Fruit fly (Drosophila melanogaster): ENCODE data around the gene Akap200.

The Akap200 gene

dm6 chr2L:8365701-8366643 is 49.5 kb upstream of the Akap200 start, which contains the start of gene Pp2A-29B (continued):
- peak; percentile 7 for TF ChIP-seq CG4328 (GFP tag; optimal IDR thresholded peaks at IDR 0.05)
- peak; percentile 38 for TF ChIP-seq CG4424 (GFP tag; optimal IDR thresholded peaks at IDR 0.05)
- no peak for TF ChIP-seq CG14050 (GFP tag; IDR thresholded peaks at IDR 0.05)
- TF ChIP-seq salm (tag; optimal IDR thresholded peaks at IDR 0.05): no peak
- TF ChIP-seq gcm (GFP tag; optimal IDR thresholded peaks at IDR 0.05): no peak
- TF ChIP-seq sisA (GFP tag; IDR thresholded peaks at IDR 0.05): no peak
- TF ChIP-seq CG8765 (GFP tag; IDR thresholded peaks at IDR 0.05): no peak
- TF ChIP-seq pnt (GFP tag; optimal IDR thresholded peaks at IDR 0.05): no peak
- peak; percentile 74 for TF ChIP-seq CG17186 (GFP tag; optimal IDR thresholded peaks at IDR 0.05)
- TF ChIP-seq Xbp1 (GFP tag; optimal IDR thresholded peaks at IDR 0.05): peak; percentile 39
- no peak for TF ChIP-seq Six4 (GFP tag; optimal IDR thresholded peaks at IDR 0.05)
- no peak for TF ChIP-seq grn (GFP tag; optimal IDR thresholded peaks at IDR 0.05)
- no peak for TF ChIP-seq Atf6 (GFP tag; IDR thresholded peaks at IDR 0.05)
- TF ChIP-seq prd (optimal IDR thresholded peaks at IDR 0.05): no peak
- TF ChIP-seq prd (GFP tag; IDR thresholded peaks at IDR 0.05): peak; percentile 24; the same call in 1 of the 3 replicates
- TF ChIP-seq scrt (GFP tag; optimal IDR thresholded peaks at IDR 0.05): peak; percentile 22
- no peak for TF ChIP-seq Spps (tag; optimal IDR thresholded peaks at IDR 0.05)
- TF ChIP-seq BEAF-32 (GFP tag; optimal IDR thresholded peaks at IDR 0.05): peak; percentile 100
- no peak for TF ChIP-seq CG9876 (GFP tag; optimal IDR thresholded peaks at IDR 0.05)
- no peak for TF ChIP-seq Dfd (GFP tag; optimal IDR thresholded peaks at IDR 0.05)
- TF ChIP-seq Doc3 (GFP tag; IDR thresholded peaks at IDR 0.05; ENCODE audit: partially characterized antibody): peak; percentile 99
- TF ChIP-seq yki (optimal IDR thresholded peaks at IDR 0.05): no peak
- TF ChIP-seq CG33213 (GFP tag; optimal IDR thresholded peaks at IDR 0.05): no peak
- TF ChIP-seq NC2β (GFP tag; optimal IDR thresholded peaks at IDR 0.05): no peak
- TF ChIP-seq psq (GFP tag; optimal IDR thresholded peaks at IDR 0.05): no peak
- peak; percentile 71 for TF ChIP-seq CG30020 (tag; optimal IDR thresholded peaks at IDR 0.05)
- no peak for TF ChIP-seq pan (optimal IDR thresholded peaks at IDR 0.05)
- TF ChIP-seq pan (GFP tag; optimal IDR thresholded peaks at IDR 0.05 in 1 of 2, IDR thresholded peaks at IDR 0.05 in 1 of 2): no peak
- no peak for TF ChIP-seq dysf (GFP tag; IDR thresholded peaks at IDR 0.05)
- no peak for TF ChIP-seq rib (GFP tag; IDR thresholded peaks at IDR 0.05)
- peak; percentile 78 for TF ChIP-seq nmo (GFP tag; optimal IDR thresholded peaks at IDR 0.05)
- TF ChIP-seq gce (GFP tag; IDR thresholded peaks at IDR 0.05): no peak
- TF ChIP-seq Fer2 (tag; optimal IDR thresholded peaks at IDR 0.05): no peak
- no peak for TF ChIP-seq ham (GFP tag; IDR thresholded peaks at IDR 0.05)
- no peak for TF ChIP-seq CG16779 (GFP tag; IDR thresholded peaks at IDR 0.05)
- TF ChIP-seq CG7839 (tag; optimal IDR thresholded peaks at IDR 0.05): peak; percentile 25
- no peak for TF ChIP-seq CG1647 (GFP tag; optimal IDR thresholded peaks at IDR 0.05)
- no peak for TF ChIP-seq dan (GFP tag; IDR thresholded peaks at IDR 0.05)
- no peak for TF ChIP-seq CG7745 (tag; optimal IDR thresholded peaks at IDR 0.05)
- no peak for TF ChIP-seq pfk (GFP tag; optimal IDR thresholded peaks at IDR 0.05)
- TF ChIP-seq Bgb (GFP tag; IDR thresholded peaks at IDR 0.05; ENCODE audit: partially characterized antibody): peak; percentile 97
- TF ChIP-seq Ssrp (tag; optimal IDR thresholded peaks at IDR 0.05): no peak
- TF ChIP-seq D19B (GFP tag; optimal IDR thresholded peaks at IDR 0.05): no peak
- no peak for TF ChIP-seq mirr (GFP tag; optimal IDR thresholded peaks at IDR 0.05)
- no peak for TF ChIP-seq ci (GFP tag; IDR thresholded peaks at IDR 0.05)
- peak; percentile 99 for TF ChIP-seq hb (GFP tag; IDR thresholded peaks at IDR 0.05; ENCODE audit: partially characterized antibody)
- no peak for TF ChIP-seq CG18599 (GFP tag; optimal IDR thresholded peaks at IDR 0.05)
- TF ChIP-seq CG10267 (tag; optimal IDR thresholded peaks at IDR 0.05): peak; percentile 62
- no peak for TF ChIP-seq CG12071 (GFP tag; optimal IDR thresholded peaks at IDR 0.05)
- peak; percentile 29 for TF ChIP-seq zfh2 (GFP tag; optimal IDR thresholded peaks at IDR 0.05)

All from whole organism, embryonic.